Worm (Caenorhabditis elegans): Measurements from ENCODE around the gene C01G10.17.

DNA sequence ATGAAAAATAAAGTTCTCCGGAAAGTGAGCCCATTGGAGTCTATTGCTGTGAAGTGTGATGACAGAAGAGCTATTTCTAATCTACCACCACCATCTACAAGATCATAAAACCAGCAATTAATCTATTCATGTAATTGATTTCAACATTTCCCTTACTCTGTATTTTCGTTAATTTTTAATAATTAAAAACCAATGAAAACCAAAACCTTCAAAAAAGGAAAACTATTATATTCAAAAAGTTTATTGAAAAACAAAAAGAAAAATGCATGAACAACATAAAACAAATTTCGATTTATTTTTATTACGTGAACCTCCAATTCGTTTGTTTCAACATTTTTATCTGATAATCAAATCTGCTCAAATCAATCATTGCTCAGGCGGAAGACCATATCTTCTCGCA lies 8.9 kb downstream of the C01G10.17 start, which contains the start of gene C01G10.1:
- TF ChIP-seq nhr-77 (tag; optimal IDR thresholded peaks at IDR 0.05) (no peak), lsy-2 (tag; optimal IDR thresholded peaks at IDR 0.05) (no peak), madf-5 (GFP tag; IDR thresholded peaks at IDR 0.05) (no peak), nhr-237 (tag; optimal IDR thresholded peaks at IDR 0.05) (no peak)
